Worm (Caenorhabditis elegans) whole organism, L3 larva: Measurements from ENCODE around the gene skr-19.

Source experiments
- R02D3.7 ChIP-seq: fragments of 150-350 bp; optimal IDR thresholded peaks from 2 replicates; lab custom pipeline; 2014; ENCODE audit warnings: missing biosample characterization, missing genetic modification characterization
- ZK546.5 ChIP-seq: sonication (generic microtip); optimal IDR thresholded peaks from 2 replicates; lab custom pipeline; 2017; ENCODE audit warnings: missing biosample characterization, missing genetic modification characterization
- aly-2 ChIP-seq: fragments of 150-350 bp; optimal IDR thresholded peaks from 2 replicates; lab custom pipeline; 2014; ENCODE audit warnings: missing biosample characterization, missing genetic modification characterization
- ama-1 ChIP-seq: fragments of 150-350 bp; optimal IDR thresholded peaks from 2 replicates; lab custom pipeline; 2018
- ceh-16 ChIP-seq: sonication (generic microtip); optimal IDR thresholded peaks from 2 replicates; lab custom pipeline; 2017; ENCODE audit warnings: missing biosample characterization, missing genetic modification characterization
- ceh-28 ChIP-seq: fragments of 150-350 bp; optimal IDR thresholded peaks from 2 replicates; lab custom pipeline; 2014; ENCODE audit warnings: missing biosample characterization, missing genetic modification reagents, missing genetic modification characterization
- ceh-82 ChIP-seq: fragments of 150-350 bp; optimal IDR thresholded peaks from 2 replicates; lab custom pipeline; 2014; ENCODE audit warnings: missing biosample characterization, missing genetic modification characterization
- ceh-9 ChIP-seq: sonication (generic microtip); optimal IDR thresholded peaks from 2 replicates; lab custom pipeline; 2018; ENCODE audit warnings: missing biosample characterization, missing genetic modification characterization
- daf-12 ChIP-seq: fragments of 150-350 bp; optimal IDR thresholded peaks from 2 replicates; lab custom pipeline; 2014; ENCODE audit warnings: missing biosample characterization, missing genetic modification reagents, missing genetic modification characterization
- egl-5 ChIP-seq: fragments of 150-350 bp; optimal IDR thresholded peaks from 2 replicates; lab custom pipeline; 2017; ENCODE audit warnings: missing biosample characterization, missing genetic modification reagents, missing genetic modification characterization, inconsistent platforms
- elt-2 ChIP-seq: sonication (generic microtip); optimal IDR thresholded peaks from 2 replicates; lab custom pipeline; 2016; ENCODE audit warnings: missing genetic modification reagents, mild to moderate bottlenecking, missing genetic modification characterization, missing compliant biosample characterization
- elt-3 ChIP-seq, 3 experiments: fragments of 150-350 bp in 1 of 3; sonication (generic microtip) in 2 of 3; optimal IDR thresholded peaks; 2 replicates in 2 of 3; 4 replicates in 1 of 3; lab custom pipeline; 2014 to 2017; ENCODE audit warnings: missing biosample characterization in 3 of 3, missing genetic modification characterization in 3 of 3
- eor-1 ChIP-seq, 2 experiments: fragments of 150-350 bp; optimal IDR thresholded peaks; 2 replicates each; lab custom pipeline; 2014 to 2018; ENCODE audit warnings: missing biosample characterization in 2 of 2, missing genetic modification characterization in 2 of 2
- fkh-10 ChIP-seq: sonication (generic microtip); optimal IDR thresholded peaks from 2 replicates; lab custom pipeline; 2017; ENCODE audit warnings: missing biosample characterization, missing genetic modification reagents, missing genetic modification characterization
- fos-1 ChIP-seq: fragments of 150-350 bp; optimal IDR thresholded peaks from 2 replicates; lab custom pipeline; 2014; ENCODE audit warnings: missing biosample characterization, missing genetic modification characterization
- hmg-11 ChIP-seq: sonication (generic microtip); optimal IDR thresholded peaks from 2 replicates; lab custom pipeline; 2016; ENCODE audit warnings: missing genetic modification characterization, missing compliant biosample characterization
- jun-1 ChIP-seq: fragments of 150-350 bp; optimal IDR thresholded peaks from 2 replicates; lab custom pipeline; 2014; ENCODE audit warnings: missing biosample characterization, missing genetic modification reagents, missing genetic modification characterization
- lin-15B ChIP-seq: fragments of 150-350 bp; optimal IDR thresholded peaks from 2 replicates; lab custom pipeline; 2014; ENCODE audit warnings: missing biosample characterization, missing genetic modification characterization
- lin-39 ChIP-seq: fragments of 150-350 bp; optimal IDR thresholded peaks from 2 replicates; lab custom pipeline; 2018; ENCODE audit warnings: missing biosample characterization, missing genetic modification reagents, missing genetic modification characterization
- lsy-12 ChIP-seq: sonication (generic microtip); optimal IDR thresholded peaks from 2 replicates; lab custom pipeline; 2016; ENCODE audit warnings: mild to moderate bottlenecking, missing genetic modification characterization, missing compliant biosample characterization
- mdl-1 ChIP-seq: fragments of 150-350 bp; optimal IDR thresholded peaks from 2 replicates; lab custom pipeline; 2014; ENCODE audit warnings: missing biosample characterization, missing genetic modification characterization
- mml-1 ChIP-seq: fragments of 150-350 bp; sonication (generic microtip); optimal IDR thresholded peaks from 3 replicates; lab custom pipeline; 2014; ENCODE audit warnings: missing biosample characterization, missing genetic modification characterization
- nfya-1 ChIP-seq: sonication (generic microtip); optimal IDR thresholded peaks from 2 replicates; lab custom pipeline; 2017; ENCODE audit warnings: missing genetic modification characterization, mild to moderate bottlenecking, missing compliant biosample characterization, antibody characterized with exemption, moderate library complexity; ENCODE audit not compliant: insufficient read depth
- nhr-11 ChIP-seq: fragments of 150-350 bp; optimal IDR thresholded peaks from 2 replicates; lab custom pipeline; 2014; ENCODE audit warnings: missing biosample characterization, missing genetic modification characterization
- nhr-12 ChIP-seq: fragments of 150-350 bp; optimal IDR thresholded peaks from 2 replicates; lab custom pipeline; 2014; ENCODE audit warnings: missing biosample characterization, missing genetic modification characterization
- nhr-23 ChIP-seq: fragments of 150-350 bp; optimal IDR thresholded peaks from 2 replicates; lab custom pipeline; 2014; ENCODE audit warnings: missing biosample characterization, missing genetic modification reagents, missing genetic modification characterization
- nhr-237 ChIP-seq: fragments of 150-350 bp; optimal IDR thresholded peaks from 2 replicates; lab custom pipeline; 2014; ENCODE audit warnings: missing biosample characterization, missing genetic modification characterization
- nhr-25 ChIP-seq: sonication (generic microtip); optimal IDR thresholded peaks from 2 replicates; lab custom pipeline; 2017; ENCODE audit warnings: missing biosample characterization, missing genetic modification characterization
- nhr-28 ChIP-seq: fragments of 150-350 bp; optimal IDR thresholded peaks from 2 replicates; lab custom pipeline; 2014; ENCODE audit warnings: missing biosample characterization, missing genetic modification characterization
- nhr-43 ChIP-seq: sonication (generic microtip); optimal IDR thresholded peaks from 2 replicates; lab custom pipeline; 2016; ENCODE audit warnings: mild to moderate bottlenecking, missing genetic modification characterization, missing compliant biosample characterization; ENCODE audit not compliant: poor library complexity, severe bottlenecking
- nhr-67 ChIP-seq: fragments of 150-350 bp; optimal IDR thresholded peaks from 2 replicates; lab custom pipeline; 2014; ENCODE audit warnings: missing biosample characterization, missing genetic modification characterization
- nhr-77 ChIP-seq: fragments of 150-350 bp; optimal IDR thresholded peaks from 2 replicates; lab custom pipeline; 2014; ENCODE audit warnings: missing biosample characterization, missing genetic modification characterization
- pha-4 ChIP-seq: fragments of 150-350 bp; optimal IDR thresholded peaks from 2 replicates; lab custom pipeline; 2014; ENCODE audit warnings: missing biosample characterization, missing genetic modification reagents, missing genetic modification characterization
- pqm-1 ChIP-seq: fragments of 150-350 bp; optimal IDR thresholded peaks from 2 replicates; lab custom pipeline; 2017; ENCODE audit warnings: missing biosample characterization, missing genetic modification characterization, inconsistent platforms
- skn-1 ChIP-seq: fragments of 150-350 bp; optimal IDR thresholded peaks from 2 replicates; lab custom pipeline; 2014; ENCODE audit warnings: missing biosample characterization, missing genetic modification characterization
- snpc-4 ChIP-seq: fragments of 150-350 bp; optimal IDR thresholded peaks from 2 replicates; lab custom pipeline; 2014; ENCODE audit warnings: missing biosample characterization, missing genetic modification characterization
- tbx-2 ChIP-seq: sonication (generic microtip); optimal IDR thresholded peaks from 2 replicates; lab custom pipeline; 2016; ENCODE audit warnings: mild to moderate bottlenecking, missing genetic modification characterization, missing compliant biosample characterization
- unc-62 ChIP-seq: fragments of 150-350 bp; sonication (generic microtip); optimal IDR thresholded peaks from 4 replicates; lab custom pipeline; 2014; ENCODE audit warnings: missing biosample characterization, missing genetic modification reagents, missing genetic modification characterization
- ztf-11 ChIP-seq: fragments of 150-350 bp; optimal IDR thresholded peaks from 2 replicates; lab custom pipeline; 2014; ENCODE audit warnings: missing biosample characterization, missing genetic modification characterization

Gene skr-19

DNA sequence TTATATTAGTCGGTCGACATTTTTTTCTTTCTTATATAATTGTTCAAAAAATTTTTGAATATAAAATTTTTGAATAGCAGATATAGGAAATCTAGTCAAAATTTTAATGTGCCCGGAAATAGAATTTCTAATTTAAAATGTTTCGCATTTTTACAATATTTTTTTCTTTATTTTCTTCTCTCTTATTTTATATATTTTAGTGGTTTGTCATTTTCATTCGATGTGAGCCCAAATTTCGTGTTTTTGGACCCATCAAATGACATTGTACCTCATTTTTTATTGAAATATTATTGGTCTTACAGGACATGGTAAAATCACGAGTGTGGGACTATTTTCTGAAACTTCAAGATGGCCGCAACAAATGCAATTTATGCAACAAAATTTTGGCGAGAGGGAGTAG is 37.7 kb upstream of the skr-19 start, which contains the start of gene K09A11.1:
TSS of gene K09A11.1 (plus strand) at position 301 of the 400 bp plus-strand sequence.
- TF ChIP-seq jun-1 (tag; lab: Kevin White, UChicago) (no peak), nhr-237 (tag; lab: Kevin White, UChicago) (no peak), unc-62 (GFP tag; lab: Kevin White, UChicago) (no peak), mdl-1 (tag; lab: Kevin White, UChicago) (no peak), nhr-28 (tag; lab: Kevin White, UChicago) (no peak)
- TF ChIP-seq, all 47 proteins: peak for 0

ce11 chrX:13261037-13261592 is 36.6 kb upstream of the skr-19 start:
- TF ChIP-seq elt-2 (tag; lab: Kevin White, UChicago) (peak; percentile 23), pqm-1 (tag; lab: Kevin White, UChicago) (peak; percentile 21)

- TF ChIP-seq skn-1 (tag; lab: Kevin White, UChicago) (no peak), nhr-23 (tag; lab: Kevin White, UChicago) (no peak), egl-5 (no peak), nhr-237 (tag; lab: Kevin White, UChicago) (no peak), nhr-43 (tag; lab: Kevin White, UChicago) (no peak), pqm-1 (tag; lab: Kevin White, UChicago) (peak; percentile 45), lsy-12 (tag; lab: Kevin White, UChicago) (no peak), jun-1 (tag; lab: Kevin White, UChicago) (peak; percentile 43), ztf-11 (tag; lab: Kevin White, UChicago) (no peak), ceh-9 (tag; lab: Kevin White, UChicago) (no peak), ceh-16 (tag; lab: Kevin White, UChicago) (no peak), elt-3 (tag; optimal IDR thresholded peaks at IDR 0.05; lab: Kevin White, UChicago) (no peak), pha-4 (tag; lab: Kevin White, UChicago) (no peak), ceh-28 (tag; lab: Kevin White, UChicago) (no peak), elt-2 (tag; lab: Kevin White, UChicago) (peak; percentile 97), aly-2 (tag; lab: Kevin White, UChicago) (no peak), eor-1 (tag; optimal IDR thresholded peaks at IDR 0.05; lab: Kevin White, UChicago) (no peak), ZK546.5 (tag; lab: Kevin White, UChicago) (no peak), daf-12 (tag; lab: Kevin White, UChicago) (no peak)
Measured at ce11 chrX:13257577-13257976, 33.1 kb upstream of the skr-19 start, which contains the start of gene K08H2.10. TSS of gene K08H2.10 (plus strand) at chrX:13257806.

DNA sequence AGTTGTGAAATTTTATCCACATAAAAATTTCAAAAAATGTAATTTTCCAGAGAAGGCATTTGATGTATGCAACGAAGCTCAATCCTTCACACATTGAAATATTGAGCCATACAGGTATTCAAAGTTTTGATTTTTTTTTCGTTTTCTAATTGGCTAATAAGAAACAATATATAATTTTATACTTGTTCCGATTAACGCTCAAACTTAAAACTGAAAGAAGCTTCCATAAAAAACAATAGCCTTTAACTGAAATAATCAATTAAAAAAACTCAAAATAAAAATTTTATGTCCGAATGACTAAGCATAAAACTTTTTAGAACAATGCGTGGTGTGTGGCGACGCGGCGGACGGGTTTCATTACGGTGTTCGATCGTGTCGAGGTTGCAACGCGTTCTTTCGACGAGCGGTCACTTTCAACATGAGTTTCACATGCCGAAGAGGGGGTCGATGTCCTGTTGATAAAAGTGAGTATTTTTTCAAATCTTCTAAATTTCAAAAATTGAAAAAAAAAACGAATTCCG is 27.5 kb upstream of the skr-19 start, which contains the start of gene nhr-32:
TSS of gene nhr-32 (plus strand) at position 51 of the 521 bp plus-strand sequence.
- TF ChIP-seq nhr-11, result no peak
- peak; percentile 14 for TF ChIP-seq nhr-43 (tag; lab: Kevin White, UChicago)

DNA sequence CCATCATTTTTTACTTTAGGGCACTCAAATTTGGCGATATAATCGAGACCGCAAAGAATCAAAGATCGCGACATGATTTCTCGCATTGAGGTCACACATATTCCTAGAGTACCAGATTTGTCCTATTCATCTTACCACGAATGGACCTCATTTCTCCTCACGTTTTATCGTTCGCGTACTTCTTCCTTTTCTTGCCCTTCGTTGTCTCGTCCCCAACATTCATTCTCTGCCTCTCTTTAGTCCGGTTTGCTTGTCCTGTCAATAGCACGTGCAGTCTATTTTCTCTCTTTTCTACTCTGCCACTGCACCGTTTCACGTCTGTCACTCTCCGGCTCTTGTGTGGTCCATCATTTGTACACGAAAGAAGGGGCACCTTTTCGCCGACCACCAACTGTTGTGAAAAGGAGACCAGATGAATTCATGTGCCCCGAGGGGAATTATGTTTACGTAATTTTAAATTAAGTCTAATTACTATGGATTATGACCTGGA is 26.9 kb upstream of the skr-19 start:
- TF ChIP-seq mdl-1 (tag; lab: Kevin White, UChicago) (peak; percentile 87), hmg-11 (tag; lab: Kevin White, UChicago) (peak; percentile 55), ceh-82 (tag; lab: Kevin White, UChicago) (no peak), nhr-77 (tag; lab: Kevin White, UChicago) (no peak), lin-15B (no peak), nhr-67 (tag; lab: Kevin White, UChicago) (no peak), nhr-12 (tag; lab: Kevin White, UChicago) (no peak), ceh-28 (tag; lab: Kevin White, UChicago) (no peak), snpc-4 (peak; percentile 53), jun-1 (tag; lab: Kevin White, UChicago) (peak; percentile 12), ceh-16 (tag; lab: Kevin White, UChicago) (no peak), fkh-10 (GFP tag; lab: Kevin White, UChicago) (no peak), ZK546.5 (tag; lab: Kevin White, UChicago) (no peak), nhr-43 (tag; lab: Kevin White, UChicago) (peak; percentile 44), ceh-9 (tag; lab: Kevin White, UChicago) (no peak), nfya-1 (tag; lab: Kevin White, UChicago) (peak; percentile 71), nhr-11 (no peak), fos-1 (tag; lab: Kevin White, UChicago) (no peak), nhr-25 (tag; lab: Kevin White, UChicago) (peak; percentile 88), mml-1 (tag; lab: Kevin White, UChicago) (no peak), elt-3 (tag; optimal IDR thresholded peaks at IDR 0.05; lab: Kevin White, UChicago) (no peak), pqm-1 (tag; lab: Kevin White, UChicago) (peak; percentile 0), R02D3.7 (tag; lab: Kevin White, UChicago) (no peak), pha-4 (tag; lab: Kevin White, UChicago) (peak; percentile 89), daf-12 (tag; lab: Kevin White, UChicago) (no peak), ama-1 (lab: Kevin White, UChicago) (peak; percentile 54), lin-39 (tag; lab: Kevin White, UChicago) (peak; percentile 77), lsy-12 (tag; lab: Kevin White, UChicago) (peak; percentile 25), tbx-2 (tag; lab: Kevin White, UChicago) (peak; percentile 42), egl-5 (peak; percentile 44), skn-1 (tag; lab: Kevin White, UChicago) (no peak), nhr-28 (tag; lab: Kevin White, UChicago) (no peak), nhr-23 (tag; lab: Kevin White, UChicago) (peak; percentile 71)
